Worm (Caenorhabditis elegans) whole organism, midembryonic: ENCODE data around the gene hlh-19.

Experiments used
- T22C8.4 ChIP-seq: fragments of 200-800 bp; sonication (Bioruptor generic); IDR thresholded peaks from 2 replicates; pipeline ENCODE4 v1.3.6; 2022; ENCODE audit warnings: missing genetic modification characterization, missing compliant biosample characterization
- cog-1 ChIP-seq: sonication (generic microtip); optimal IDR thresholded peaks from 2 replicates; lab custom pipeline; 2016; ENCODE audit warnings: missing genetic modification characterization, missing compliant biosample characterization

DNA sequence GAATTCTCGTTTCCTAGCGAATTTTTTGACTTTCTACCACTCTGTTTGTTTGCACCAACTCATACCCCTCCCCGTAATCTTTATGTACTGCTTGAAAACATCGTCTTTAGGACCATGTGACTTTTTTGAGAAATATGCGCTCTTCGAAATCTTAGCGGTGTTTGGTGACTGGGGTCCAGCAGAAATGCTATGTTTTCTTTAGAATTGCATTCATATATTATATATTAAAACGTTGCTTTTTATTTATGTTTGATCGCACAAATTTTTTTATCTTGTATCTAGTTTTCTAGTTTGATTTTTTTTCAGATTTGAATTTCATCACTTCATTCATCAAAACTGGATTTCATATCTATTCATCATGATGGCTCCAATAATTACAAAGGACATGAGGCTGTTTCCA lies 44.8 kb upstream of the hlh-19 start, which contains the start of gene F13C5.1:
- no peak for TF ChIP-seq cog-1 (tag; lab: Kevin White, UChicago)
- no peak for TF ChIP-seq T22C8.4
